Fruit fly (Drosophila melanogaster) whole organism, prepupa: ENCODE data around the gene Cap-H2.

Experiments used
- Blimp-1 ChIP-seq: fragments of 200-800 bp; sonication (Bioruptor generic); optimal IDR thresholded peaks from 3 replicates; lab custom pipeline; 2017; ENCODE audit warnings: missing biosample characterization, missing genetic modification characterization, mild to moderate bottlenecking, moderate library complexity, missing genetic modification reagents
- CG15336 ChIP-seq: fragments of 200-800 bp; sonication (Bioruptor generic); IDR thresholded peaks from 2 replicates; pipeline ENCODE4 v1.3.6; 2022; ENCODE audit warnings: missing biosample characterization, missing genetic modification characterization
- CG1621 ChIP-seq: fragments of 200-800 bp; sonication (Bioruptor generic); optimal IDR thresholded peaks from 3 replicates; lab custom pipeline; 2018; ENCODE audit warnings: missing biosample characterization, mild to moderate bottlenecking, missing genetic modification characterization
- CG16779 ChIP-seq: fragments of 200-800 bp; sonication (Bioruptor generic); optimal IDR thresholded peaks from 3 replicates; lab custom pipeline; 2017; ENCODE audit warnings: missing biosample characterization, mild to moderate bottlenecking, missing genetic modification characterization
- CG34406 ChIP-seq: fragments of 200-800 bp; sonication (Bioruptor generic); optimal IDR thresholded peaks from 3 replicates; lab custom pipeline; 2016; ENCODE audit warnings: missing biosample characterization, missing genetic modification characterization
- CG8119 ChIP-seq: fragments of 200-800 bp; sonication (Bioruptor generic); IDR thresholded peaks from 3 replicates; pipeline ENCODE4 v1.3.6; 2022; ENCODE audit warnings: missing biosample characterization, missing genetic modification characterization
- Gug ChIP-seq: fragments of 200-800 bp; sonication (Bioruptor generic); IDR thresholded peaks from 2 replicates; pipeline ENCODE4 v1.3.6; 2022; ENCODE audit warnings: missing biosample characterization, missing genetic modification characterization
- Met ChIP-seq: fragments of 200-800 bp; sonication (Bioruptor generic); optimal IDR thresholded peaks from 3 replicates; lab custom pipeline; 2016; ENCODE audit warnings: missing biosample characterization, missing genetic modification characterization
- net ChIP-seq: fragments of 200-800 bp; sonication (Bioruptor generic); optimal IDR thresholded peaks from 3 replicates; lab custom pipeline; 2016; ENCODE audit warnings: missing biosample characterization, missing genetic modification characterization
- pdm3 ChIP-seq: fragments of 200-800 bp; sonication (Bioruptor generic); optimal IDR thresholded peaks from 3 replicates; lab custom pipeline; 2016; ENCODE audit warnings: missing biosample characterization, missing genetic modification characterization

DNA sequence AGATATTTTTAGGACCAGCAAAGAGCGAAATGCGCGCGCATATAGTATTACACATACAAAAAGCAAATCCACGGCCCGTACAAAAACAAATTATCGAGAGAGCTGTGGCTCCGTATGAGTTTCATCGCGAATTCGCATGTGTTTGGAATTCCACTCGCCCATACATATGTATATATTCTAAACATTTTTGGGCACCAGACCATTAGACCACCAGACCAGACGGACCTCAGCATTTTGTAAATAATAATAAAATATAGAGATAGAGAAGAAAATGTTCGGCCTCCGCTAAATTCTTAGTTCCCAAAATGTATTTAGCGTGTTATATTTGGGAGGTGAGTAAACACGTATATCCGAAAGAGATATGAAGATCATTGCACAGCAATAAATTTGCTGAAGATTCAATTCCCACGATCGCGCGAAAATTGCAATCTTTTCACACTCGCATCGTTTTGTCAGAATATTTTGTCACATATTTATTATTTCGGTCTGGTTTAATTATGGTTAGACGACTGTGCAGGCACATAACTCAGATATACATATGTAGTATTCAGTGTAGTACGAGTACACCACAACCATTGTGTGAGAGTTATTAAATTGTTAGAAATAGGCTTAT lies 15.0 kb downstream of the Cap-H2 start:
- TF ChIP-seq Gug (GFP tag; lab: Robert Waterston, UW) (no peak), CG16779 (tag; lab: Kevin White, UChicago) (no peak), Met (no peak), net (GFP tag; lab: Kevin White, UChicago) (no peak), pdm3 (GFP tag; lab: Kevin White, UChicago) (no peak), CG34406 (GFP tag; lab: Kevin White, UChicago) (no peak), CG15336 (GFP tag; lab: Robert Waterston, UW) (no peak), CG8119 (GFP tag; lab: Robert Waterston, UW) (no peak), Blimp-1 (GFP tag; lab: Kevin White, UChicago) (no peak), CG1621 (tag; lab: Kevin White, UChicago) (no peak)
